Worm (Caenorhabditis elegans): ENCODE measurements around the gene F10B5.2.

Gene F10B5.2

DNA sequence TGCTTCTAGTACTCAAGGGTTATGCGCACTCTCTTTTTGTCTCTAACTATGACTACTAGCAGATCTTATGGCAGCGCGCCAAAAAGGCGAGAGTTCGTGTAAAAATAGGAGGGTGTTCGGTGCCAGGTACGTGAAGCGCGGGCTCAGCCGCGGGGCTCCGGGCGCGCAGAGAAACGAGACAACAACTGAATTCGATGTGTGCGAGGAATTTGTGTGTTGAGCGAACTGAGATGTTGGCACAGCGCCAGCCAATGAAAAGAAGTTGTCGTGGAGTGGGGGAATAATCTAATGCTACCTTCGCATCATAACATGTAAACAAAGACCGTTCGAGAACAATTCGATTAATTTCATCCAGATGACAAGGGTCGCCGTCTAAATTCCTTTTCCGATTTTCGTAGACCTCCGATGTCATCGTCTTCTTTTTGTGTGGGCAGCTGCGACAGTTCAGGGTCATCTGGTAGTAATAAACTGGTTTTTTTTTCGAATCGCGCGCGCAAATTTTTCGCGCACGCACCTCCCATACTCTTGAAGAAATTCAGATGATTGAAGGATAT, 13.1 kb upstream of the F10B5.2 start (continued):
- no peak for TF ChIP-seq ztf-3 (GFP tag; optimal IDR thresholded peaks at IDR 0.05)
- TF ChIP-seq sea-2 (GFP tag; IDR thresholded peaks at IDR 0.05), result no peak
- no peak for TF ChIP-seq ztf-26 (tag; optimal IDR thresholded peaks at IDR 0.05)
- TF ChIP-seq F57A8.1 (GFP tag; optimal IDR thresholded peaks at IDR 0.05), result no peak
- no peak for TF ChIP-seq F22D6.2 (tag; optimal IDR thresholded peaks at IDR 0.05)
- TF ChIP-seq bed-2 (GFP tag; IDR thresholded peaks at IDR 0.05), result no peak
- TF ChIP-seq nhr-90 (tag; optimal IDR thresholded peaks at IDR 0.05), result no peak
- 0 out of 2 replicates have a peak, but pooled peaks have one; percentile 20 for TF ChIP-seq egl-44 (GFP tag; IDR thresholded peaks at IDR 0.05)
- TF ChIP-seq madf-8 (GFP tag; conservative IDR thresholded peaks at IDR 0.05), result no peak
- peak; percentile 54 for TF ChIP-seq chd-7 (tag; optimal IDR thresholded peaks at IDR 0.05)
- TF ChIP-seq attf-3 (GFP tag; conservative IDR thresholded peaks at IDR 0.05), result peak; percentile 54; the same call in 1 of the 2 replicates
- no peak for TF ChIP-seq sptf-2 (GFP tag; optimal IDR thresholded peaks at IDR 0.05)
- no peak for TF ChIP-seq die-1 (tag; optimal IDR thresholded peaks at IDR 0.05)
- TF ChIP-seq ceh-79 (tag; optimal IDR thresholded peaks at IDR 0.05), result no peak
- no peak for TF ChIP-seq unc-130 (GFP tag; optimal IDR thresholded peaks at IDR 0.05)
- TF ChIP-seq hrde-1 (tag; optimal IDR thresholded peaks at IDR 0.05; ENCODE audit: borderline replicate concordance), result no peak
- TF ChIP-seq egl-18 (GFP tag; IDR thresholded peaks at IDR 0.05), result no peak
- no peak for TF ChIP-seq lag-1 (GFP tag; IDR thresholded peaks at IDR 0.05)
- TF ChIP-seq rec-8 (tag; optimal IDR thresholded peaks at IDR 0.05), result no peak
- TF ChIP-seq ztf-22 (GFP tag; optimal IDR thresholded peaks at IDR 0.05), result peak; percentile 44
- TF ChIP-seq hmg-20 (GFP tag; IDR thresholded peaks at IDR 0.05), result no peak
- no peak for TF ChIP-seq nhr-179 (tag; optimal IDR thresholded peaks at IDR 0.05)
- TF ChIP-seq aptf-2 (GFP tag; conservative IDR thresholded peaks at IDR 0.05), result no peak
- peak; percentile 80 for TF ChIP-seq zfh-2 (GFP tag; conservative IDR thresholded peaks at IDR 0.05)
- no peak for TF ChIP-seq dpff-1 (tag; optimal IDR thresholded peaks at IDR 0.05)
- TF ChIP-seq snpc-1.1 (tag; optimal IDR thresholded peaks at IDR 0.05; ENCODE audit: insufficient read depth), result no peak

DNA sequence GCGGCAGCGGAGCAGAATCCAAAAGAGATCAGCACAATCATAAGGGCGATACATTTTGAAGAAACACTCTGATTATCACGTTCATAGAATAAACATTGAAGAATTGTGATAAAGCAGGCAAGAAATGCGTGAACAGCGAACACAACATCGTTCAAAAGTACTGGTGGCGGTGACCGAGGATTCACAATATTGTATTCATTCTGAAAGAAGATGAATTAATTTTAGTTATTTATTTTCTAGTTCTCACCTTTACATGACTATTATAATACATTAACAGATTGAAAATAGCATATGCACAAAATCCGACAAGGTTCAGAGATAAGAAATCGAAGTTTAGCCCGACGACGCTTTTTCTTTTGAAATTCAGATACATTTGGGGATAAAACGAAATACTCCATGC, 8.6 kb upstream of the F10B5.2 start:
- TF ChIP-seq repo-1 (tag; optimal IDR thresholded peaks at IDR 0.05), result peak; percentile 16
- TF ChIP-seq snpc-4 (GFP tag; optimal IDR thresholded peaks at IDR 0.05), result no peak
- TF ChIP-seq snpc-4 (tag; optimal IDR thresholded peaks at IDR 0.05), result no peak
- no peak for TF ChIP-seq egrh-3 (GFP tag; IDR thresholded peaks at IDR 0.05)
- no peak for TF ChIP-seq hlh-12 (tag; optimal IDR thresholded peaks at IDR 0.05)

DNA sequence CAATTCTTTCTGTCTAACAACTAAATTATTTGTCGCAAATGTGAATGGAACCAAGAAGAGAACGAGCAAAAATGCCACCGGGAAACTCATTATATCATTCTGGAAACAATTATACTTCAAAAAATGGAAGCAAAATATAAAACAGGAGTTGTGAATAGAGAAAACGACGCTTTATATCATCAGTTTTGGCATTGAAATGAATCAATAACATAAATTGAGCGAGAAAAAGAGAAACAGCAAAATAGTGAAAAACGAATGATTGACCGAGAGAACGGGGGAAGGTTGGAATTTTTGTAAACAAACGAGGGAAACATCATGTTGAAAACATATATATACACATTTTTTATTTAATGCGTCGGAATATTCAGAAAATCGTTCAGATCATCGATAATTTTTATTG, 7.7 kb upstream of the F10B5.2 start, which contains the start of gene ctns-1:
Gene ctns-1, minus strand, starts transcription at position 101 of the 400 bp plus-strand sequence.
- TF ChIP-seq B0035.1 (tag; optimal IDR thresholded peaks at IDR 0.05), result no peak
- TF ChIP-seq mcd-1 (GFP tag; IDR thresholded peaks at IDR 0.05), result no peak
- TF ChIP-seq nfyb-1 (GFP tag; IDR thresholded peaks at IDR 0.05), result no peak
- TF ChIP-seq lin-26 (GFP tag; IDR thresholded peaks at IDR 0.05), result no peak
- TF ChIP-seq nhr-80 (tag; optimal IDR thresholded peaks at IDR 0.05), result no peak
- no peak for TF ChIP-seq ceh-100 (GFP tag; IDR thresholded peaks at IDR 0.05)
- no peak for TF ChIP-seq Y95B8A.8 (GFP tag; IDR thresholded peaks at IDR 0.05)
- no peak for TF ChIP-seq ekl-4 (GFP tag; IDR thresholded peaks at IDR 0.05)
- TF ChIP-seq hsf-1 (GFP tag; IDR thresholded peaks at IDR 0.05), result no peak
- TF ChIP-seq snpc-3.4 (tag; optimal IDR thresholded peaks at IDR 0.05), result no peak
- no peak for TF ChIP-seq fkh-3 (tag; optimal IDR thresholded peaks at IDR 0.05)
- TF ChIP-seq nhr-120 (GFP tag; IDR thresholded peaks at IDR 0.05), result no peak
- no peak for TF ChIP-seq him-1 (tag; optimal IDR thresholded peaks at IDR 0.05)
- TF ChIP-seq snpc-1.1 (tag; optimal IDR thresholded peaks at IDR 0.05; ENCODE audit: insufficient read depth), result no peak
- TF ChIP-seq tbp1 (GFP tag; optimal IDR thresholded peaks at IDR 0.05), result no peak
- no peak for TF ChIP-seq F57A8.1 (GFP tag; optimal IDR thresholded peaks at IDR 0.05)
